Worm (Caenorhabditis elegans) whole organism, mixed stage, embryonic: ENCODE measurements around the gene klc-2.
A peak's percentile ranks its signal among the peaks of the same experiment; 100 is the strongest.

Experiments
- M03D4.4 ChIP-seq: sonication (generic microtip); optimal IDR thresholded peaks from 2 replicates; lab custom pipeline; 2017; ENCODE audit warnings: mild to moderate bottlenecking, missing genetic modification characterization, missing compliant biosample characterization
- bed-3 ChIP-seq: fragments of 200-800 bp; sonication (Bioruptor generic); optimal IDR thresholded peaks from 3 replicates; lab custom pipeline; 2018; ENCODE audit warnings: mild to moderate bottlenecking, missing genetic modification characterization, moderate library complexity, missing compliant biosample characterization
- blmp-1 ChIP-seq: fragments of 150-350 bp; optimal IDR thresholded peaks from 2 replicates; lab custom pipeline; 2014; ENCODE audit warnings: missing biosample characterization, missing genetic modification characterization
- ceh-39 ChIP-seq: fragments of 150-350 bp; optimal IDR thresholded peaks from 2 replicates; lab custom pipeline; 2014; ENCODE audit warnings: missing biosample characterization, missing genetic modification characterization
- ceh-43 ChIP-seq: fragments of 200-800 bp; sonication (Bioruptor generic); optimal IDR thresholded peaks from 2 replicates; lab custom pipeline; 2018; ENCODE audit warnings: mild to moderate bottlenecking, missing genetic modification characterization, moderate library complexity, missing compliant biosample characterization
- ceh-83 ChIP-seq: fragments of 200-800 bp; sonication (Bioruptor generic); optimal IDR thresholded peaks from 2 replicates; lab custom pipeline; 2018; ENCODE audit warnings: mild to moderate bottlenecking, missing genetic modification characterization, missing compliant biosample characterization
- ces-1 ChIP-seq: fragments of 150-350 bp; optimal IDR thresholded peaks from 2 replicates; lab custom pipeline; 2014; ENCODE audit warnings: missing biosample characterization, missing genetic modification reagents, missing genetic modification characterization
- cnd-1 ChIP-seq: fragments of 200-800 bp; sonication (Bioruptor generic); optimal IDR thresholded peaks from 2 replicates; lab custom pipeline; 2018; ENCODE audit warnings: mild to moderate bottlenecking, missing genetic modification characterization, missing compliant biosample characterization
- drap-1 ChIP-seq: fragments of 200-800 bp; sonication (Bioruptor generic); optimal IDR thresholded peaks from 3 replicates; lab custom pipeline; 2018; ENCODE audit warnings: mild to moderate bottlenecking, missing genetic modification characterization, missing compliant biosample characterization
- elt-1 ChIP-seq: sonication (generic microtip); optimal IDR thresholded peaks from 2 replicates; lab custom pipeline; 2017; ENCODE audit warnings: missing genetic modification characterization, mild to moderate bottlenecking, missing compliant biosample characterization, antibody characterized with exemption, moderate library complexity, borderline replicate concordance; ENCODE audit not compliant: insufficient read depth
- elt-3 ChIP-seq: fragments of 150-350 bp; optimal IDR thresholded peaks from 2 replicates; lab custom pipeline; 2014; ENCODE audit warnings: missing biosample characterization, missing genetic modification characterization
- flh-1 ChIP-seq: fragments of 200-800 bp; sonication (Bioruptor generic); optimal IDR thresholded peaks from 2 replicates; lab custom pipeline; 2018; ENCODE audit warnings: mild to moderate bottlenecking, missing genetic modification characterization, moderate library complexity, missing compliant biosample characterization
- ham-2 ChIP-seq: fragments of 200-800 bp; sonication (Bioruptor generic); optimal IDR thresholded peaks from 2 replicates; lab custom pipeline; 2018; ENCODE audit warnings: mild to moderate bottlenecking, missing genetic modification characterization, missing compliant biosample characterization
- hlh-1 ChIP-seq: fragments of 150-350 bp; optimal IDR thresholded peaks from 2 replicates; lab custom pipeline; 2014; ENCODE audit warnings: missing biosample characterization, missing genetic modification reagents, missing genetic modification characterization
- lin-13 ChIP-seq: fragments of 150-350 bp; optimal IDR thresholded peaks from 2 replicates; lab custom pipeline; 2014; ENCODE audit warnings: missing biosample characterization, missing genetic modification characterization
- lin-32 ChIP-seq: fragments of 200-800 bp; sonication (Bioruptor generic); optimal IDR thresholded peaks from 2 replicates; lab custom pipeline; 2018; ENCODE audit warnings: mild to moderate bottlenecking, missing genetic modification characterization, missing compliant biosample characterization
- lsy-2 ChIP-seq: fragments of 150-350 bp; optimal IDR thresholded peaks from 2 replicates; lab custom pipeline; 2014; ENCODE audit warnings: missing biosample characterization, missing genetic modification characterization
- mab-5 ChIP-seq: fragments of 150-350 bp; optimal IDR thresholded peaks from 2 replicates; lab custom pipeline; 2014; ENCODE audit warnings: missing biosample characterization, missing genetic modification characterization
- mep-1 ChIP-seq: fragments of 150-350 bp; optimal IDR thresholded peaks from 2 replicates; lab custom pipeline; 2017; ENCODE audit warnings: missing biosample characterization, missing genetic modification reagents, missing genetic modification characterization, inconsistent platforms
- mls-2 ChIP-seq: sonication (generic microtip); optimal IDR thresholded peaks from 2 replicates; lab custom pipeline; 2016; ENCODE audit warnings: mild to moderate bottlenecking, missing genetic modification characterization, moderate library complexity, missing compliant biosample characterization
- nhr-12 ChIP-seq: fragments of 150-350 bp; optimal IDR thresholded peaks from 2 replicates; lab custom pipeline; 2014; ENCODE audit warnings: missing biosample characterization, missing genetic modification characterization
- nhr-237 ChIP-seq: fragments of 150-350 bp; optimal IDR thresholded peaks from 2 replicates; lab custom pipeline; 2014; ENCODE audit warnings: missing biosample characterization, missing genetic modification characterization
- nhr-28 ChIP-seq: fragments of 150-350 bp; optimal IDR thresholded peaks from 2 replicates; lab custom pipeline; 2014; ENCODE audit warnings: missing biosample characterization, missing genetic modification characterization
- nhr-76 ChIP-seq: sonication (generic microtip); optimal IDR thresholded peaks from 2 replicates; lab custom pipeline; 2017; ENCODE audit warnings: missing biosample characterization, missing genetic modification characterization
- pha-4 ChIP-seq: fragments of 150-350 bp; optimal IDR thresholded peaks from 2 replicates; lab custom pipeline; 2018; ENCODE audit warnings: missing biosample characterization, missing genetic modification reagents, missing genetic modification characterization
- sem-2 ChIP-seq: fragments of 200-800 bp; sonication (Bioruptor generic); optimal IDR thresholded peaks from 2 replicates; lab custom pipeline; 2018; ENCODE audit warnings: mild to moderate bottlenecking, missing genetic modification characterization, missing compliant biosample characterization
- snpc-4 ChIP-seq: fragments of 150-350 bp; optimal IDR thresholded peaks from 2 replicates; lab custom pipeline; 2014; ENCODE audit warnings: missing biosample characterization, missing genetic modification characterization
- sptf-1 ChIP-seq: sonication (generic microtip); optimal IDR thresholded peaks from 2 replicates; lab custom pipeline; 2017; ENCODE audit warnings: mild to moderate bottlenecking, missing genetic modification characterization, moderate library complexity, missing compliant biosample characterization
- unc-120 ChIP-seq: sonication (generic microtip); optimal IDR thresholded peaks from 2 replicates; lab custom pipeline; 2017; ENCODE audit warnings: missing genetic modification characterization, missing compliant biosample characterization; ENCODE audit not compliant: poor library complexity, severe bottlenecking
- unc-39 ChIP-seq: fragments of 150-350 bp; optimal IDR thresholded peaks from 2 replicates; lab custom pipeline; 2014; ENCODE audit warnings: missing biosample characterization, missing genetic modification characterization
- unc-62 ChIP-seq: fragments of 150-350 bp; optimal IDR thresholded peaks from 2 replicates; lab custom pipeline; 2014; ENCODE audit warnings: missing biosample characterization, missing genetic modification reagents, missing genetic modification characterization
- zip-8 ChIP-seq: fragments of 150-350 bp; optimal IDR thresholded peaks from 2 replicates; lab custom pipeline; 2014; ENCODE audit warnings: missing biosample characterization, missing genetic modification characterization
- ztf-11 ChIP-seq: fragments of 150-350 bp; optimal IDR thresholded peaks from 2 replicates; lab custom pipeline; 2014; ENCODE audit warnings: missing biosample characterization, missing genetic modification characterization

The klc-2 gene

DNA sequence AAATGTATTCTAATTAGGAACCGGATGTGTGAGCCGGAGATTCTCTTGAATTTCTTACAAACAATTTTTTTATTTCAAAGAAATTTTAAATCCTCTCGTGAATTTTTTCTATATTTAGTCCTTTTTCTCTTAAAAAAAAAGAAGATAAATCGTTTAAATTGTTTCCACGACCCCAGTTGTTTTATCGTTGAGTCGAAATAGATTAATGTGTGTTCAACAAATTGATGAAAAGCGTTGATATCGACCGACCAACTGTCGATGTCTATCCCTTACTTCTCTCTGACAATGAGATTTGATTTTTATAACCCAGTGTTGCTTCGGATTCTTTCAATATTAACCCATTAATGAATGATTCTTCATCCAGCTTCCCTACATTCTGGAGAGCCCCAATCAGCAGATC lies 25.0 kb upstream of the klc-2 start, which contains the start of gene CD4.1:
TSS of gene CD4.1 (plus strand) at position 301 of the 400 bp plus-strand sequence.
- TF ChIP-seq hlh-1 (tag; lab: Kevin White, UChicago) (peak; percentile 12), snpc-4 (tag; lab: Kevin White, UChicago) (no peak), ceh-43 (GFP tag; lab: Kevin White, UChicago) (no peak)

ce11 chrV:5601263-5601662 lies 20.1 kb upstream of the klc-2 start, which contains the start of gene CD4.8:
Gene CD4.8, minus strand, starts transcription at chrV:5601363.
- TF ChIP-seq drap-1 (GFP tag; lab: Kevin White, UChicago), result no peak

ce11 chrV:5596391-5597030 lies 15.3 kb upstream of the klc-2 start, which contains the start of gene zhit-1:
Gene zhit-1, minus strand, starts transcription at chrV:5596551.
- TF ChIP-seq mep-1 (peak; percentile 28), zip-8 (tag; lab: Kevin White, UChicago) (no peak)

DNA sequence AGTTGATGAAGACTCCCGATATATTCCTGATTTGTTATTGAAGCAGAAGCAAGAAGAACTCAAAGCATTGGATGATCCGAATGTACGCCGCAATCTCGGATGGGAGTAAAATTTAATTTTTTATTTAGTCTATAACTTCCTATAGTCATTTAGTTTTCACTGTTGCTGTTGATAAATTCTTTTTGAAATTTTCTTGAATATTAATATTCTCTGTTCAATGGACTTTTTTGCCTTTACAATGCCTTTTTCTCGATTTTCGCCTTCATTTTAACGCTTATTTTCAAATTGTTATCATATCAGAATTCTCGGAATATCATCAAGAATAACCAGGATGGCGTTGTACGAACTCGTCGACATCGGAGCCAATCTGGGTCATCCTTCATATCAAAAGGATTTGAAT lies 13.1 kb upstream of the klc-2 start, which contains the start of gene crn-2:
TSS of gene crn-2 (plus strand) at position 301 of the 400 bp plus-strand sequence.
- TF ChIP-seq elt-3 (tag; lab: Kevin White, UChicago) (no peak), sptf-1 (tag; lab: Kevin White, UChicago) (no peak), nhr-28 (tag; lab: Kevin White, UChicago) (no peak), nhr-12 (tag; lab: Kevin White, UChicago) (no peak), nhr-76 (tag; lab: Kevin White, UChicago) (no peak), blmp-1 (no peak), mep-1 (no peak), ceh-83 (GFP tag; lab: Kevin White, UChicago) (no peak), unc-62 (GFP tag; lab: Kevin White, UChicago) (no peak), drap-1 (GFP tag; lab: Kevin White, UChicago) (no peak), lin-13 (tag; lab: Kevin White, UChicago) (no peak), sem-2 (GFP tag; lab: Kevin White, UChicago) (no peak), hlh-1 (tag; lab: Kevin White, UChicago) (no peak), nhr-237 (tag; lab: Kevin White, UChicago) (no peak), flh-1 (no peak), mab-5 (tag; lab: Kevin White, UChicago) (no peak), unc-120 (tag; lab: Kevin White, UChicago) (no peak), ceh-43 (GFP tag; lab: Kevin White, UChicago) (no peak)

DNA sequence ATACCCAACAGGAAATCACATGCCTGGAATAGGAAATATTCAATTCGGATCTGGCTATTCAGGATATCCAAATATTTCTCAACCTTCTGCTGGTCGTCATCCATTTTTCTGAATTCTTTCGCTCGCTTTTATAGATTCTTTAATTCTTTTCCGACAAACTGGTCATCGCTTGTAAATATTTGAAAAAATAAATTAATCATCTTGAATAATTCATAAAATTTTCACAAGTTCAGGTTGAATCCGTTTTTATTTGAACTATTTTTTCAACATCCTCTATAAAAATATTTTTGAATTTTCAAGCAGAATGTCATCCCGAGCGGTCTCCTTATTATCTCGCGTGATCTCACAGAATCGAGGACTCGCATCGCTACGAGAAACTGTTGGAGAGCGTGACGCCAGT lies 12.2 kb upstream of the klc-2 start, which contains the start of gene mrpl-48:
TSS of gene mrpl-48 (plus strand) at position 301 of the 400 bp plus-strand sequence.
- TF ChIP-seq zip-8 (tag; lab: Kevin White, UChicago), result no peak
- TF ChIP-seq nhr-237 (tag; lab: Kevin White, UChicago), result no peak
- no peak for TF ChIP-seq hlh-1 (tag; lab: Kevin White, UChicago)
- TF ChIP-seq bed-3, result no peak
- TF ChIP-seq lin-32 (GFP tag; lab: Kevin White, UChicago), result no peak
- no peak for TF ChIP-seq pha-4 (tag; lab: Kevin White, UChicago)
- no peak for TF ChIP-seq ceh-83 (GFP tag; lab: Kevin White, UChicago)
- TF ChIP-seq nhr-12 (tag; lab: Kevin White, UChicago), result no peak
- no peak for TF ChIP-seq mls-2
- no peak for TF ChIP-seq ham-2 (GFP tag; lab: Kevin White, UChicago)
- TF ChIP-seq lin-13 (tag; lab: Kevin White, UChicago), result no peak
- no peak for TF ChIP-seq nhr-28 (tag; lab: Kevin White, UChicago)
- TF ChIP-seq unc-120 (tag; lab: Kevin White, UChicago), result no peak
- no peak for TF ChIP-seq cnd-1 (tag; lab: Kevin White, UChicago)
- no peak for TF ChIP-seq mep-1

- TF ChIP-seq unc-62 (GFP tag; lab: Kevin White, UChicago), result peak; percentile 4
- peak; percentile 39 for TF ChIP-seq cnd-1 (tag; lab: Kevin White, UChicago)
- TF ChIP-seq hlh-1 (tag; lab: Kevin White, UChicago), result no peak
- peak; percentile 43 for TF ChIP-seq lin-13 (tag; lab: Kevin White, UChicago)
- TF ChIP-seq ceh-39, result peak; percentile 44
- no peak for TF ChIP-seq ham-2 (GFP tag; lab: Kevin White, UChicago)
- peak; percentile 72 for TF ChIP-seq pha-4 (tag; lab: Kevin White, UChicago)
- peak; percentile 18 for TF ChIP-seq bed-3
- peak; percentile 32 for TF ChIP-seq mls-2
- TF ChIP-seq drap-1 (GFP tag; lab: Kevin White, UChicago), result peak; percentile 21
- TF ChIP-seq unc-120 (tag; lab: Kevin White, UChicago), result no peak
- TF ChIP-seq lsy-2 (tag; lab: Kevin White, UChicago), result peak; percentile 86
- peak; percentile 70 for TF ChIP-seq nhr-237 (tag; lab: Kevin White, UChicago)
- TF ChIP-seq ceh-83 (GFP tag; lab: Kevin White, UChicago), result no peak
- peak; percentile 56 for TF ChIP-seq sptf-1 (tag; lab: Kevin White, UChicago)
- peak; percentile 98 for TF ChIP-seq ces-1 (GFP tag; lab: Kevin White, UChicago)
- no peak for TF ChIP-seq unc-39 (tag; lab: Kevin White, UChicago)
- no peak for TF ChIP-seq elt-1 (tag; lab: Kevin White, UChicago)
- TF ChIP-seq ceh-43 (GFP tag; lab: Kevin White, UChicago), result peak; percentile 11
- TF ChIP-seq ztf-11 (tag; lab: Kevin White, UChicago), result peak; percentile 3
- no peak for TF ChIP-seq lin-32 (GFP tag; lab: Kevin White, UChicago)
- TF ChIP-seq mab-5 (tag; lab: Kevin White, UChicago), result no peak
- TF ChIP-seq mep-1, result peak; percentile 76
- peak; percentile 51 for TF ChIP-seq M03D4.4
Observed at ce11 chrV:5592323-5592722, 11.1 kb upstream of the klc-2 start, which contains the start of gene vps-37. Gene vps-37, plus strand, starts transcription at chrV:5592700.
